Fruit fly (Drosophila melanogaster): ENCODE measurements around the gene JTBR.

DNA sequence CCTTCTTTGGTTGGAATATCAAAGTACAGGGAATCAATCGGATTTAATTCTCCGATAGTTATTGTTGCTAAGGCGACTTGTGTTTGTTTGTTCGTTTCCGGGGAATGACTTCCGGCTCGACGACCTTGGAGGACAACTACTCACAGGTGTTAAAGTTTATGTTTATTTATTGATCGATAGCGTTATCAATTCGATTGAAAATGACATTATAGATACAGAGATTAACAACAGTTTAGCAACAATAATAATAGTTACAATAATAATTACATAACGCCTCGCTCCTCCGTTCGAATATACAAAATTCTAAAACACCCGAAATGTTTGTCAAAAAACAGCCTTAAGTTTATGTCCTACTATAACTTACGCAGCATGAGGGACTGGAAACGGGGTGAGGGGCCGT lies 31.0 kb downstream of the JTBR start, which contains the start of gene Dhc62B:
- TF ChIP-seq CG12768 (GFP tag; optimal IDR thresholded peaks at IDR 0.05) (no peak), CG1620 (GFP tag; optimal IDR thresholded peaks at IDR 0.05) (no peak), CG5204 (GFP tag; optimal IDR thresholded peaks at IDR 0.05) (no peak), toe (GFP tag; optimal IDR thresholded peaks at IDR 0.05) (no peak), CG33017 (tag; optimal IDR thresholded peaks at IDR 0.05) (no peak), cic (GFP tag; optimal IDR thresholded peaks at IDR 0.05) (no peak), Hr96 (GFP tag; optimal IDR thresholded peaks at IDR 0.05) (no peak), ovo (GFP tag; optimal IDR thresholded peaks at IDR 0.05) (no peak), kay (GFP tag; ENCODE audit: borderline replicate concordance) (no peak), Clk (GFP tag; optimal IDR thresholded peaks at IDR 0.05) (no peak), CG14711 (tag; optimal IDR thresholded peaks at IDR 0.05) (no peak), tj (GFP tag; optimal IDR thresholded peaks at IDR 0.05) (no peak)
